Fruit fly (Drosophila melanogaster): ENCODE data around the gene ninaA.

The ninaA gene

dm6 chr2L:877002-877401, at the start of gene ninaA:
Gene ninaA, plus strand, starts transcription at chr2L:877302.
- TF ChIP-seq CG7786 (GFP tag; optimal IDR thresholded peaks at IDR 0.05) (no peak), her (GFP tag; optimal IDR thresholded peaks at IDR 0.05) (no peak), stwl (tag; optimal IDR thresholded peaks at IDR 0.05) (no peak), CG11456 (GFP tag; IDR thresholded peaks at IDR 0.05) (no peak), seq (GFP tag; IDR thresholded peaks at IDR 0.05) (no peak), CG17568 (GFP tag; optimal IDR thresholded peaks at IDR 0.05) (no peak), CG30431 (GFP tag; optimal IDR thresholded peaks at IDR 0.05) (no peak), Lim3 (GFP tag; IDR thresholded peaks at IDR 0.05) (no peak), salm (tag; optimal IDR thresholded peaks at IDR 0.05) (no peak), nom (GFP tag; optimal IDR thresholded peaks at IDR 0.05) (no peak), mam (GFP tag; optimal IDR thresholded peaks at IDR 0.05) (no peak), wek (GFP tag; optimal IDR thresholded peaks at IDR 0.05) (no peak)

- TF ChIP-seq esg (GFP tag; conservative IDR thresholded peaks at IDR 0.05) (0 out of 2 replicates have a peak, but pooled peaks have one; percentile 15), CG1602 (GFP tag; optimal IDR thresholded peaks at IDR 0.05) (peak; percentile 49), hbn (GFP tag; IDR thresholded peaks at IDR 0.05; ENCODE audit: partially characterized antibody) (no peak), oc (tag; optimal IDR thresholded peaks at IDR 0.05) (peak; percentile 57), mld (GFP tag; IDR thresholded peaks at IDR 0.05; ENCODE audit: partially characterized antibody) (no peak), CG4328 (GFP tag; optimal IDR thresholded peaks at IDR 0.05) (peak; percentile 5), zfh1 (GFP tag; IDR thresholded peaks at IDR 0.05) (peak; percentile 13; the same call in 1 of the 3 replicates), CG34422 (GFP tag; IDR thresholded peaks at IDR 0.05) (no peak), CG18011 (GFP tag; optimal IDR thresholded peaks at IDR 0.05) (no peak), CG10321 (GFP tag; IDR thresholded peaks at IDR 0.05) (no peak), tna (GFP tag; IDR thresholded peaks at IDR 0.05; ENCODE audit: partially characterized antibody) (no peak), CG2889 (GFP tag; IDR thresholded peaks at IDR 0.05) (no peak), CoRest (tag; optimal IDR thresholded peaks at IDR 0.05) (peak; percentile 29), C15 (GFP tag; IDR thresholded peaks at IDR 0.05) (no peak), ttk (GFP tag; IDR thresholded peaks at IDR 0.05) (no peak), tap (tag; optimal IDR thresholded peaks at IDR 0.05) (peak; percentile 44), Awh (GFP tag; IDR thresholded peaks at IDR 0.05) (0 out of 2 replicates have a peak, but pooled peaks have one; percentile 23), HLHmδ (GFP tag; optimal IDR thresholded peaks at IDR 0.05) (no peak), Asciz (GFP tag; optimal IDR thresholded peaks at IDR 0.05) (peak; percentile 54), CG2712 (tag; optimal IDR thresholded peaks at IDR 0.05) (peak; percentile 63), br (optimal IDR thresholded peaks at IDR 0.05) (no peak), CG1603 (tag; optimal IDR thresholded peaks at IDR 0.05) (peak; percentile 72), Dip3 (GFP tag; optimal IDR thresholded peaks at IDR 0.05) (no peak), odd (GFP tag; optimal IDR thresholded peaks at IDR 0.05) (peak; percentile 29), gcm (GFP tag; optimal IDR thresholded peaks at IDR 0.05) (peak; percentile 46), Atf3 (GFP tag; optimal IDR thresholded peaks at IDR 0.05) (peak; percentile 10), CG8281 (tag; optimal IDR thresholded peaks at IDR 0.05) (no peak), CG4617 (GFP tag; optimal IDR thresholded peaks at IDR 0.05; ENCODE audit: borderline replicate concordance) (no peak), CG12104 (GFP tag; optimal IDR thresholded peaks at IDR 0.05) (no peak), CG12942 (GFP tag; optimal IDR thresholded peaks at IDR 0.05) (peak; percentile 47), lola (GFP tag; optimal IDR thresholded peaks at IDR 0.05) (peak in 1 of 3 experiments; percentile 41), CG11560 (tag; IDR thresholded peaks at IDR 0.05) (no peak), CG7357 (GFP tag; IDR thresholded peaks at IDR 0.05) (no peak), Dref (GFP tag; IDR thresholded peaks at IDR 0.05) (no peak), CG2678 (tag; optimal IDR thresholded peaks at IDR 0.05) (peak; percentile 47), az2 (GFP tag; optimal IDR thresholded peaks at IDR 0.05) (peak; percentile 45), luna (GFP tag; optimal IDR thresholded peaks at IDR 0.05) (no peak)
Observed at dm6 chr2L:827516-828362, 49.4 kb upstream of the ninaA start.

All from whole organism, embryonic.